Worm (Caenorhabditis elegans): ENCODE results near the gene pygo-1.

DNA sequence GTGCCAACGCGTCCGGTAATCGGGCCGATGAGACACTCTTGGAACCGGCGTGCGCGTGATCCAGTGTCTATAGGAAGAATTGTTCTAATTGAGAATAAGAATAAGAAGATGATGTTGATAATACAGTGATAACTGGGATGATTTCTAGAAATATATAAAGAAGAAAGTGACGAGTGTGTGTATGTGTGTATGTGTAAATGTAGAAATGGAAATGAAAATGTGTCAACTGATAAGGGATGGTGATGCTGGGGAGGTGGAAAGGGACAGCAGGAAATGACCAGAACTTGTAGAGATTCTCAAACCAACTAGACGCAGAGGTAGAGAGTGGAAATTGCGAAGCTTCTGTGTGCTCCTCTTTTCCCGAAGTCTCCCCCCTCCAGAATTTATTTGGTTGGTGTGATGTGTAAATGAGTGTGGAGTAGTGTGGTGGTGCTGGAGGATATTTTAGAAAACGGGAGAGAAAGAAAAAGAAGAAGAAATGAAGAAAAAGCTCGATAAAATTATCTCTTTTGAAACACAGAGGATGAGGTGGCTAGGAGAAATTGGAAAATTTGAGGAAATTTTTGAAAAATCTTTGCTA, 50.8 kb downstream of the pygo-1 start:
- TF ChIP-seq zip-5 (tag; optimal IDR thresholded peaks at IDR 0.05) (no peak), tbx-2 (tag; optimal IDR thresholded peaks at IDR 0.05) (peak; percentile 17), nhr-11 (tag; optimal IDR thresholded peaks at IDR 0.05) (no peak), dmd-4 (tag; optimal IDR thresholded peaks at IDR 0.05; ENCODE audit: borderline replicate concordance) (no peak), hlh-6 (tag; optimal IDR thresholded peaks at IDR 0.05) (no peak), ceh-30 (tag; optimal IDR thresholded peaks at IDR 0.05) (no peak), rnt-1 (tag; optimal IDR thresholded peaks at IDR 0.05) (peak; percentile 5), ceh-18 (tag; optimal IDR thresholded peaks at IDR 0.05) (peak; percentile 66), sox-4 (tag; optimal IDR thresholded peaks at IDR 0.05) (no peak), dve-1 (tag; optimal IDR thresholded peaks at IDR 0.05) (no peak), pha-4 (tag; optimal IDR thresholded peaks at IDR 0.05) (no peak), nfya-1 (tag; optimal IDR thresholded peaks at IDR 0.05) (peak; percentile 60)

Data from whole organism, late embryonic.